2 fruit fly cellular contexts compared by ENCODE assay signal in genomic region chr2L:10232827-10233226, dm6.
TF ChIP-seq lines count a peak whose summit lies in the region.

No protein-coding gene starts in this region.

- no peak for TF ChIP-seq CTCF in whole organism, embryonic (GFP tag; optimal IDR thresholded peaks at IDR 0.05; lab: Kevin White, UChicago)

TF ChIP-seq in whole organism, adult, 20 proteins besides CTCF, POLR2A, EP300 and RAD21:
- TF ChIP-seq CG7045 (GFP tag; optimal IDR thresholded peaks at IDR 0.05; lab: Kevin White, UChicago) (no peak), CG11617 (GFP tag; optimal IDR thresholded peaks at IDR 0.05; lab: Kevin White, UChicago) (peak; percentile 29), cic (GFP tag; optimal IDR thresholded peaks at IDR 0.05; lab: Kevin White, UChicago) (peak; percentile 46), Mnt (GFP tag; optimal IDR thresholded peaks at IDR 0.05; lab: Kevin White, UChicago) (no peak), kay (GFP tag; lab: Kevin White, UChicago; ENCODE audit: borderline replicate concordance) (peak; percentile 91)

TF ChIP-seq in whole organism, embryonic, 481 proteins besides CTCF, POLR2A, EP300 and RAD21:
- TF ChIP-seq D19A (tag; optimal IDR thresholded peaks at IDR 0.05; lab: Kevin White, UChicago) (peak; percentile 62), sens (GFP tag; lab: Kevin White, UChicago) (peak; percentile 48), Hmx (GFP tag; optimal IDR thresholded peaks at IDR 0.05; lab: Kevin White, UChicago) (peak; percentile 11), CG12744 (GFP tag; optimal IDR thresholded peaks at IDR 0.05; lab: Kevin White, UChicago) (no peak)

Comparison
In these comparisons a context has a peak if more than half of its experiments do, and no peak if none do; other contexts are left out.
1. Of the 1 proteins assayed by ChIP-seq in both whole organism, embryonic and whole organism, adult: peak only in whole organism, embryonic: none; only in whole organism, adult: kay; in both: none; in neither: 0.